Worm (Caenorhabditis elegans): ENCODE results near the gene Y57G11C.14.
A peak's percentile ranks its signal among the peaks of the same experiment; 100 is the strongest.

Y57G11C.14 gene

ce11 chrIV:14764719-14765173 is 34.4 kb upstream of the Y57G11C.14 start:
- TF ChIP-seq nhr-11 (tag; optimal IDR thresholded peaks at IDR 0.05), result no peak
- TF ChIP-seq egl-13 (tag; optimal IDR thresholded peaks at IDR 0.05), result no peak
- no peak for TF ChIP-seq ceh-82 (tag; optimal IDR thresholded peaks at IDR 0.05)
- TF ChIP-seq unc-130 (tag; optimal IDR thresholded peaks at IDR 0.05), result no peak
- TF ChIP-seq swsn-7 (tag; optimal IDR thresholded peaks at IDR 0.05), result no peak
- no peak for TF ChIP-seq lin-39 (tag; optimal IDR thresholded peaks at IDR 0.05)
- no peak for TF ChIP-seq hlh-17 (GFP tag; optimal IDR thresholded peaks at IDR 0.05; ENCODE audit: borderline replicate concordance)
- no peak for TF ChIP-seq C16A3.4 (tag; optimal IDR thresholded peaks at IDR 0.05)
- TF ChIP-seq dsc-1 (tag; optimal IDR thresholded peaks at IDR 0.05), result no peak
- no peak for TF ChIP-seq fkh-8 (tag; optimal IDR thresholded peaks at IDR 0.05)

- TF ChIP-seq nhr-76 (tag; optimal IDR thresholded peaks at IDR 0.05), result no peak
- no peak for TF ChIP-seq zip-4 (GFP tag; optimal IDR thresholded peaks at IDR 0.05)
- TF ChIP-seq C16A3.4 (tag; optimal IDR thresholded peaks at IDR 0.05), result no peak
- TF ChIP-seq fkh-4 (tag; optimal IDR thresholded peaks at IDR 0.05; ENCODE audit: borderline replicate concordance), result no peak
- TF ChIP-seq hlh-17 (GFP tag; optimal IDR thresholded peaks at IDR 0.05; ENCODE audit: borderline replicate concordance), result no peak
- TF ChIP-seq aha-1 (tag; optimal IDR thresholded peaks at IDR 0.05), result no peak
- TF ChIP-seq unc-98 (GFP tag; IDR thresholded peaks at IDR 0.05), result no peak
These were observed 33.8 kb upstream of the Y57G11C.14 start, which contains the start of gene Y57G11C.5 for ce11 chrIV:14765336-14765735. Gene Y57G11C.5 (minus strand): TSS chrIV:14765436.

ce11 chrIV:14766382-14766781 is 32.7 kb upstream of the Y57G11C.14 start, which contains the start of gene vti-1:
Gene vti-1 (minus strand): TSS chrIV:14766665.
- TF ChIP-seq mep-1 (tag; optimal IDR thresholded peaks at IDR 0.05), result no peak
- TF ChIP-seq tlp-1 (tag; optimal IDR thresholded peaks at IDR 0.05), result no peak
- TF ChIP-seq aha-1 (tag; optimal IDR thresholded peaks at IDR 0.05), result no peak
- no peak for TF ChIP-seq ceh-82 (tag; optimal IDR thresholded peaks at IDR 0.05)
- no peak for TF ChIP-seq dpl-1 (GFP tag; optimal IDR thresholded peaks at IDR 0.05)
- TF ChIP-seq lir-3 (tag; optimal IDR thresholded peaks at IDR 0.05; ENCODE audit: poor library complexity), result no peak
- TF ChIP-seq C04F5.9 (tag; optimal IDR thresholded peaks at IDR 0.05), result no peak
- TF ChIP-seq unc-86 (tag; optimal IDR thresholded peaks at IDR 0.05), result no peak
- TF ChIP-seq dsc-1 (tag; optimal IDR thresholded peaks at IDR 0.05), result no peak
- no peak for TF ChIP-seq fkh-10 (GFP tag; optimal IDR thresholded peaks at IDR 0.05)

- TF ChIP-seq xbp-1 (tag; optimal IDR thresholded peaks at IDR 0.05) (peak; percentile 94), isw-1 (GFP tag; IDR thresholded peaks at IDR 0.05) (peak; percentile 96), lir-3 (tag; optimal IDR thresholded peaks at IDR 0.05; ENCODE audit: poor library complexity) (peak; percentile 71), ztf-4 (tag; optimal IDR thresholded peaks at IDR 0.05) (peak; percentile 70), ceh-82 (tag; optimal IDR thresholded peaks at IDR 0.05) (peak; percentile 95 to 98 (median 98)), egl-27 (tag; optimal IDR thresholded peaks at IDR 0.05) (peak; percentile 48 to 67), zip-4 (GFP tag; optimal IDR thresholded peaks at IDR 0.05) (peak; percentile 92), ztf-11 (tag; optimal IDR thresholded peaks at IDR 0.05) (peak in 1 of 2 experiments; percentile 72), fos-1 (tag; optimal IDR thresholded peaks at IDR 0.05) (peak; percentile 92), lin-14 (GFP tag; optimal IDR thresholded peaks at IDR 0.05) (peak; percentile 96), C04F5.9 (tag; optimal IDR thresholded peaks at IDR 0.05) (peak; percentile 76), sox-4 (tag; optimal IDR thresholded peaks at IDR 0.05) (peak; percentile 71), pqm-1 (tag; optimal IDR thresholded peaks at IDR 0.05) (peak; percentile 13), pax-3 (tag; optimal IDR thresholded peaks at IDR 0.05) (peak; percentile 87), rnt-1 (tag; optimal IDR thresholded peaks at IDR 0.05) (peak; percentile 95), snpc-4 (tag; optimal IDR thresholded peaks at IDR 0.05) (peak; percentile 89), Y116A8C.19 (tag; optimal IDR thresholded peaks at IDR 0.05; ENCODE audit: borderline replicate concordance) (no peak), pag-3 (tag; optimal IDR thresholded peaks at IDR 0.05; ENCODE audit: borderline replicate concordance, insufficient read depth) (no peak), unc-98 (GFP tag; IDR thresholded peaks at IDR 0.05) (no peak), efl-1 (optimal IDR thresholded peaks at IDR 0.05) (peak; percentile 91 to 95), efl-1 (GFP tag; optimal IDR thresholded peaks at IDR 0.05 in 1 of 2) (peak; percentile 84 to 99), sptf-1 (tag; optimal IDR thresholded peaks at IDR 0.05) (no peak), lin-13 (GFP tag; optimal IDR thresholded peaks at IDR 0.05) (peak; percentile 95), nhr-76 (tag; optimal IDR thresholded peaks at IDR 0.05) (no peak), C16A3.4 (tag; optimal IDR thresholded peaks at IDR 0.05) (peak; percentile 97), dsc-1 (tag; optimal IDR thresholded peaks at IDR 0.05) (peak; percentile 93), ceh-8 (GFP tag; optimal IDR thresholded peaks at IDR 0.05) (peak; percentile 88), irx-1 (tag; optimal IDR thresholded peaks at IDR 0.05) (peak; percentile 89), ceh-90 (tag; optimal IDR thresholded peaks at IDR 0.05) (peak; percentile 50), alr-1 (tag; optimal IDR thresholded peaks at IDR 0.05; ENCODE audit: borderline replicate concordance) (no peak)
These were observed 31.3 kb upstream of the Y57G11C.14 start, which contains the start of the genes mrps-7 and Y57G11C.3 for ce11 chrIV:14767693-14768251. Gene mrps-7 (minus strand): TSS chrIV:14767730. Gene Y57G11C.3 (plus strand): TSS chrIV:14768201.
